Fruit fly (Drosophila melanogaster): ENCODE measurements around the gene CG42302.

CG42302 gene

DNA sequence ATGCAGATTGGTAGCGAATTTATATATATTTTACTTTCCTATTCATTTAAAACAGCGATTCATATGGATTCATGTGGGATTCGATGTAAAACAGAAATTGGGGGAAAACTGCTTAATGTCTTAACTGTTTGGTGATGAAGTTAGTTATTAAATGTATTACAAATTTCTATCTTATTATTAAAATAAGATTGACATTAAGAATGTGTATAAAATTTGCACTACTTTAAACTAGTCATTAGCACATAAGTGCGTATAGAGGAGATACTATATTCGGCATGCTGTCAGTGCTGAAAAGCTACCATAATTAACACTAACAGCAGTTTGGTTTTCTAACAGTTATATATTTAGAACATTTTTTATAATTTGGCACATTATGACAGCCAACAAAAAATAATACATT is 49.8 kb downstream of the CG42302 start:
- TF ChIP-seq Abd-B (GFP tag; optimal IDR thresholded peaks at IDR 0.05) (no peak), brk (GFP tag; optimal IDR thresholded peaks at IDR 0.05) (no peak), dsf (GFP tag; optimal IDR thresholded peaks at IDR 0.05; ENCODE audit: borderline replicate concordance) (no peak), h (GFP tag; optimal IDR thresholded peaks at IDR 0.05) (no peak), dmrt93B (GFP tag; optimal IDR thresholded peaks at IDR 0.05) (no peak), Sp1 (GFP tag; optimal IDR thresholded peaks at IDR 0.05) (no peak), Jra (GFP tag; optimal IDR thresholded peaks at IDR 0.05) (no peak), Hr83 (GFP tag; optimal IDR thresholded peaks at IDR 0.05; ENCODE audit: poor library complexity, severe bottlenecking) (no peak), Hnf4 (GFP tag; optimal IDR thresholded peaks at IDR 0.05) (no peak), Dif (GFP tag; optimal IDR thresholded peaks at IDR 0.05; ENCODE audit: partially characterized antibody) (no peak), Mio (GFP tag; optimal IDR thresholded peaks at IDR 0.05) (no peak), Hr78 (GFP tag; optimal IDR thresholded peaks at IDR 0.05) (no peak), br (GFP tag; optimal IDR thresholded peaks at IDR 0.05) (no peak), CG32264 (GFP tag; optimal IDR thresholded peaks at IDR 0.05) (no peak), psq (GFP tag; optimal IDR thresholded peaks at IDR 0.05) (no peak), Rel (GFP tag; optimal IDR thresholded peaks at IDR 0.05) (no peak), Rel (tag; optimal IDR thresholded peaks at IDR 0.05) (no peak), GATAd (GFP tag; optimal IDR thresholded peaks at IDR 0.05) (no peak), OdsH (GFP tag; optimal IDR thresholded peaks at IDR 0.05) (no peak)

DNA sequence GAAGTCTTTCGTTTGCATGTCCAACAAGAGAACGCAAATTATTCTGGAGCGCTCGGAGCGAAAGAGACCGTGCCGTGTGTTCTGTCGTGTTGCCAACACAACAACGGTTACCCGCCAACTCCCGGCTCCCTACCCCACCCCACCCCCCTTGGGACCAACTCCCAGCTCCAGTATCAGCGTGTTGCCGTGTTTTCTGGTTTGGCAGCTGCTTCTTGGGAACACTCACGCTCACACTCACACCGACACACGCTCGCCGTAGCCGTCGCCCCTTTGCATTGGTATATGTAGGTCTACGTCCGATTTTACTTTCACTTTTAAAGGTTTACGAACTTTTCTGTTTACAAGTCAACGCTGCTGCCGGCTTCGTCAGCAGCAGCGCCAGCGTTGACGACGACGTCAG is 50.2 kb downstream of the CG42302 start:
- TF ChIP-seq Dif (GFP tag; optimal IDR thresholded peaks at IDR 0.05; ENCODE audit: partially characterized antibody) (no peak), GATAd (GFP tag; optimal IDR thresholded peaks at IDR 0.05) (no peak), Jra (GFP tag; optimal IDR thresholded peaks at IDR 0.05) (no peak), psq (GFP tag; optimal IDR thresholded peaks at IDR 0.05) (no peak), HLH106 (tag; optimal IDR thresholded peaks at IDR 0.05) (no peak), N (GFP tag; optimal IDR thresholded peaks at IDR 0.05) (no peak), h (GFP tag; optimal IDR thresholded peaks at IDR 0.05) (no peak), woc (GFP tag; optimal IDR thresholded peaks at IDR 0.05) (no peak), Hr78 (GFP tag; optimal IDR thresholded peaks at IDR 0.05) (no peak), CrebA (GFP tag; optimal IDR thresholded peaks at IDR 0.05; ENCODE audit: borderline replicate concordance) (no peak), CG32264 (GFP tag; optimal IDR thresholded peaks at IDR 0.05) (no peak), Sp1 (GFP tag; optimal IDR thresholded peaks at IDR 0.05) (no peak)
